Fruit fly (Drosophila melanogaster) whole organism, embryonic: ENCODE data around the gene Psf2.

Source experiments
- B-H2 ChIP-seq: fragments of 200-800 bp; sonication (Bioruptor generic); optimal IDR thresholded peaks from 2 replicates; lab custom pipeline; 2018; ENCODE audit warnings: missing biosample characterization, mild to moderate bottlenecking, missing genetic modification characterization
- CG10979 ChIP-seq: fragments of 200-800 bp; sonication (Bioruptor generic); optimal IDR thresholded peaks from 2 replicates; lab custom pipeline; 2018; ENCODE audit warnings: missing biosample characterization, mild to moderate bottlenecking, missing genetic modification characterization, moderate library complexity
- CG11696 ChIP-seq: fragments of 200-800 bp; sonication (Bioruptor generic); IDR thresholded peaks from 2 replicates; pipeline ENCODE4 v1.3.6; 2022; ENCODE audit warnings: missing biosample characterization, missing genetic modification characterization
- CG13424 ChIP-seq: fragments of 200-800 bp; sonication (Bioruptor generic); optimal IDR thresholded peaks from 2 replicates; lab custom pipeline; 2019; ENCODE audit warnings: missing biosample characterization, mild to moderate bottlenecking, missing genetic modification characterization, moderate library complexity
- CG14014 ChIP-seq: fragments of 200-800 bp; sonication (Bioruptor generic); IDR thresholded peaks from 2 replicates; pipeline ENCODE4 v1.3.6; 2022; ENCODE audit warnings: missing biosample characterization, missing genetic modification characterization
- CG14710 ChIP-seq: fragments of 200-800 bp; sonication (Bioruptor generic); optimal IDR thresholded peaks from 3 replicates; lab custom pipeline; 2019; ENCODE audit warnings: missing biosample characterization, mild to moderate bottlenecking, missing genetic modification characterization, moderate library complexity
- CG14965 ChIP-seq: fragments of 200-800 bp; sonication (Bioruptor generic); optimal IDR thresholded peaks from 2 replicates; lab custom pipeline; 2016; ENCODE audit warnings: missing biosample characterization, missing genetic modification characterization, borderline replicate concordance
- CG17612 ChIP-seq: fragments of 200-800 bp; sonication (Bioruptor generic); IDR thresholded peaks from 2 replicates; pipeline ENCODE4 v1.3.6; 2022; ENCODE audit warnings: missing biosample characterization, missing genetic modification characterization
- CG1792 ChIP-seq: fragments of 200-800 bp; sonication (Bioruptor generic); optimal IDR thresholded peaks from 2 replicates; lab custom pipeline; 2016; ENCODE audit warnings: missing biosample characterization, missing genetic modification characterization
- CG2889 ChIP-seq: fragments of 200-800 bp; sonication (Bioruptor generic); IDR thresholded peaks from 3 replicates; pipeline ENCODE4 v1.3.6; 2022; ENCODE audit warnings: missing biosample characterization, missing genetic modification characterization
- CG30403 ChIP-seq: fragments of 200-800 bp; sonication (Bioruptor generic); optimal IDR thresholded peaks from 3 replicates; lab custom pipeline; 2016; ENCODE audit warnings: missing biosample characterization, missing genetic modification characterization
- CG3163 ChIP-seq: fragments of 200-800 bp; sonication (Bioruptor generic); optimal IDR thresholded peaks from 3 replicates; lab custom pipeline; 2016; ENCODE audit warnings: missing biosample characterization, missing genetic modification characterization
- CG5180 ChIP-seq: fragments of 200-800 bp; sonication (Bioruptor generic); optimal IDR thresholded peaks from 3 replicates; lab custom pipeline; 2017; ENCODE audit warnings: missing biosample characterization, missing genetic modification characterization, mild to moderate bottlenecking, moderate library complexity, missing genetic modification reagents
- CG6254 ChIP-seq: fragments of 200-800 bp; sonication (Bioruptor generic); optimal IDR thresholded peaks from 3 replicates; lab custom pipeline; 2017; ENCODE audit warnings: mild to moderate bottlenecking, missing biosample characterization, missing genetic modification reagents, missing genetic modification characterization
- CG6791 ChIP-seq: fragments of 200-800 bp; sonication (Bioruptor generic); IDR thresholded peaks from 3 replicates; pipeline ENCODE4 v1.3.6; 2022; ENCODE audit warnings: missing biosample characterization, missing genetic modification characterization; ENCODE audit not compliant: partially characterized antibody
- CG7357 ChIP-seq: fragments of 200-800 bp; sonication (Bioruptor generic); IDR thresholded peaks from 3 replicates; pipeline ENCODE4 v1.3.6; 2022; ENCODE audit warnings: missing biosample characterization, missing genetic modification characterization
- CG7556 ChIP-seq: fragments of 200-800 bp; sonication (Bioruptor generic); optimal IDR thresholded peaks from 2 replicates; lab custom pipeline; 2017; ENCODE audit warnings: missing biosample characterization, mild to moderate bottlenecking, missing genetic modification characterization
- CG7745 ChIP-seq: fragments of 200-800 bp; sonication (Bioruptor generic); optimal IDR thresholded peaks from 2 replicates; lab custom pipeline; 2018; ENCODE audit warnings: missing biosample characterization, mild to moderate bottlenecking, missing genetic modification characterization, moderate library complexity
- CG8359 ChIP-seq: fragments of 200-800 bp; sonication (Bioruptor generic); optimal IDR thresholded peaks from 2 replicates; lab custom pipeline; 2017; ENCODE audit warnings: missing biosample characterization, mild to moderate bottlenecking, missing genetic modification characterization, borderline replicate concordance
- CTCF ChIP-seq: fragments of 200-800 bp; sonication (Bioruptor generic); optimal IDR thresholded peaks from 2 replicates; lab custom pipeline; 2017; ENCODE audit warnings: missing biosample characterization, mild to moderate bottlenecking, missing genetic modification characterization, moderate library complexity
- Camta ChIP-seq: fragments of 200-800 bp; sonication (Bioruptor generic); optimal IDR thresholded peaks from 2 replicates; lab custom pipeline; 2016; ENCODE audit warnings: missing biosample characterization, missing genetic modification characterization
- Deaf1 ChIP-seq: fragments of 200-800 bp; optimal IDR thresholded peaks from 3 replicates; lab custom pipeline; 2019; ENCODE audit warnings: missing biosample characterization, mild to moderate bottlenecking, missing genetic modification characterization, moderate library complexity
- Dek ChIP-seq: fragments of 200-800 bp; sonication (Bioruptor generic); optimal IDR thresholded peaks from 3 replicates; lab custom pipeline; 2019; ENCODE audit warnings: missing biosample characterization, mild to moderate bottlenecking, missing genetic modification characterization, moderate library complexity
- HLH4C ChIP-seq: fragments of 200-800 bp; sonication (Bioruptor generic); IDR thresholded peaks from 3 replicates; pipeline ENCODE4 v1.3.6; 2022; ENCODE audit warnings: missing biosample characterization, missing genetic modification characterization; ENCODE audit not compliant: partially characterized antibody
- HLHmδ ChIP-seq: fragments of 200-800 bp; sonication (Bioruptor generic); optimal IDR thresholded peaks from 2 replicates; lab custom pipeline; 2018; ENCODE audit warnings: missing biosample characterization, mild to moderate bottlenecking, missing genetic modification characterization, moderate library complexity
- Hr78 ChIP-seq, 2 experiments: fragments of 200-800 bp in 1 of 2; fragments of >200 bp in 1 of 2; sonication (Bioruptor generic) in 1 of 2; optimal IDR thresholded peaks; 2 replicates each; lab custom pipeline; 2017 to 2019; ENCODE audit warnings: missing biosample characterization in 2 of 2, missing genetic modification characterization in 2 of 2, mild to moderate bottlenecking in 1 of 2, moderate library complexity in 1 of 2
- Med ChIP-seq: fragments of 200-800 bp; sonication (Bioruptor generic); peaks from one replicate; lab custom pipeline; 2016; ENCODE audit warnings: missing biosample characterization, missing genetic modification characterization, mild to moderate bottlenecking, inconsistent platforms, moderate library complexity
- NFAT ChIP-seq: fragments of 200-800 bp; sonication (Bioruptor generic); IDR thresholded peaks from 2 replicates; pipeline ENCODE4 v1.3.6; 2022; ENCODE audit warnings: missing biosample characterization, missing genetic modification characterization
- NK7.1 ChIP-seq: fragments of 200-800 bp; sonication (Bioruptor generic); optimal IDR thresholded peaks from 3 replicates; lab custom pipeline; 2016; ENCODE audit warnings: missing biosample characterization, missing genetic modification characterization
- Oaz ChIP-seq: fragments of 200-800 bp; sonication (Bioruptor generic); IDR thresholded peaks from 2 replicates; pipeline ENCODE4 v1.3.6; 2022; ENCODE audit warnings: missing biosample characterization, missing genetic modification characterization
- Six4 ChIP-seq: fragments of 200-800 bp; sonication (Bioruptor generic); optimal IDR thresholded peaks from 2 replicates; lab custom pipeline; 2016; ENCODE audit warnings: missing biosample characterization, missing genetic modification characterization
- Stat92E ChIP-seq, 3 experiments: fragments of >200 bp in 2 of 3; fragments of 200-800 bp in 1 of 3; sonication (Bioruptor generic) in 1 of 3; optimal IDR thresholded peaks; 2 replicates each; lab custom pipeline; 2017 to 2019; ENCODE audit warnings: missing biosample characterization in 3 of 3, missing genetic modification characterization in 3 of 3, mild to moderate bottlenecking in 1 of 3, moderate library complexity in 1 of 3
- Xbp1 ChIP-seq: fragments of 200-800 bp; sonication (Bioruptor generic); optimal IDR thresholded peaks from 3 replicates; lab custom pipeline; 2016; ENCODE audit warnings: missing biosample characterization, mild to moderate bottlenecking, missing genetic modification characterization
- amos ChIP-seq: fragments of 200-800 bp; sonication (Bioruptor generic); IDR thresholded peaks from 2 replicates; pipeline ENCODE4 v1.3.6; 2022; ENCODE audit warnings: missing biosample characterization, missing genetic modification characterization; ENCODE audit not compliant: partially characterized antibody
- chinmo ChIP-seq: fragments of 200-800 bp; sonication (Bioruptor generic); IDR thresholded peaks from 4 replicates; pipeline ENCODE4 v1.3.6; 2022; ENCODE audit warnings: missing biosample characterization, missing genetic modification characterization; ENCODE audit not compliant: partially characterized antibody
- ci ChIP-seq: fragments of 200-800 bp; sonication (Bioruptor generic); IDR thresholded peaks from 3 replicates; pipeline ENCODE4 v1.3.6; 2022; ENCODE audit warnings: missing biosample characterization, missing genetic modification characterization
- dmrt11E ChIP-seq: fragments of 200-800 bp; sonication (Bioruptor generic); optimal IDR thresholded peaks from 3 replicates; lab custom pipeline; 2018; ENCODE audit warnings: missing biosample characterization, mild to moderate bottlenecking, missing genetic modification characterization, moderate library complexity
- dmrt99B ChIP-seq: fragments of 200-800 bp; sonication (Bioruptor generic); optimal IDR thresholded peaks from 2 replicates; lab custom pipeline; 2018; ENCODE audit warnings: missing biosample characterization, mild to moderate bottlenecking, missing genetic modification characterization, moderate library complexity
- gcm2 ChIP-seq: fragments of 200-800 bp; sonication (Bioruptor generic); optimal IDR thresholded peaks from 2 replicates; lab custom pipeline; 2016; ENCODE audit warnings: missing biosample characterization, missing genetic modification characterization
- grau ChIP-seq: fragments of 200-800 bp; optimal IDR thresholded peaks from 3 replicates; lab custom pipeline; 2019; ENCODE audit warnings: missing biosample characterization, mild to moderate bottlenecking, missing genetic modification characterization, moderate library complexity
- ham ChIP-seq: fragments of 200-800 bp; sonication (Bioruptor generic); IDR thresholded peaks from 2 replicates; pipeline ENCODE4 v1.3.6; 2022; ENCODE audit warnings: missing biosample characterization, missing genetic modification characterization
- kah ChIP-seq: fragments of 200-800 bp; sonication (Bioruptor generic); optimal IDR thresholded peaks from 2 replicates; lab custom pipeline; 2018; ENCODE audit warnings: missing biosample characterization, mild to moderate bottlenecking, missing genetic modification characterization
- oc ChIP-seq: fragments of 200-800 bp; sonication (Bioruptor generic); optimal IDR thresholded peaks from 2 replicates; lab custom pipeline; 2018; ENCODE audit warnings: missing biosample characterization, mild to moderate bottlenecking, missing genetic modification characterization, moderate library complexity
- org-1 ChIP-seq: fragments of 200-800 bp; sonication (Bioruptor generic); optimal IDR thresholded peaks from 2 replicates; lab custom pipeline; 2017; ENCODE audit warnings: missing biosample characterization, missing genetic modification characterization
- sens ChIP-seq: fragments of 200-800 bp; sonication (Bioruptor generic); peaks from one replicate; lab custom pipeline; 2016; ENCODE audit warnings: missing biosample characterization, missing genetic modification characterization
- toy ChIP-seq: fragments of 200-800 bp; sonication (Bioruptor generic); IDR thresholded peaks from 2 replicates; pipeline ENCODE4 v1.3.6; 2022; ENCODE audit warnings: missing biosample characterization, missing genetic modification characterization
- twi ChIP-seq: fragments of 200-800 bp; optimal IDR thresholded peaks from 2 replicates; lab custom pipeline; 2019; ENCODE audit warnings: missing biosample characterization, mild to moderate bottlenecking, missing genetic modification characterization, moderate library complexity
- vnd ChIP-seq: fragments of 200-800 bp; sonication (Bioruptor generic); IDR thresholded peaks from 3 replicates; pipeline ENCODE4 v1.3.6; 2022; ENCODE audit warnings: missing biosample characterization, missing genetic modification characterization; ENCODE audit not compliant: partially characterized antibody
- vvl ChIP-seq: fragments of 200-800 bp; sonication (Bioruptor generic); IDR thresholded peaks from 2 replicates; pipeline ENCODE4 v1.3.6; 2022; ENCODE audit warnings: missing biosample characterization, missing genetic modification characterization
- yki ChIP-seq: fragments of >200 bp; optimal IDR thresholded peaks from 3 replicates; lab custom pipeline; 2018
- zfh1 ChIP-seq: fragments of 200-800 bp; sonication (Bioruptor generic); IDR thresholded peaks from 3 replicates; pipeline ENCODE4 v1.3.6; 2022; ENCODE audit warnings: missing biosample characterization, missing genetic modification characterization

Psf2 gene

dm6 chr2L:4365792-4366326 is 21.3 kb downstream of the Psf2 start (continued):
- no peak for TF ChIP-seq dmrt99B (tag; lab: Kevin White, UChicago)
- no peak for TF ChIP-seq Oaz (GFP tag; lab: Robert Waterston, UW)
- TF ChIP-seq CG2889 (GFP tag; lab: Robert Waterston, UW) = no peak
- 0 out of 2 replicates have a peak, but pooled peaks have one; percentile 29 for TF ChIP-seq CG17612 (GFP tag; lab: Robert Waterston, UW)
- TF ChIP-seq yki (lab: Kevin White, UChicago) = no peak
- no peak for TF ChIP-seq kah (GFP tag; lab: Kevin White, UChicago)
- no peak for TF ChIP-seq CG3163 (GFP tag; lab: Kevin White, UChicago)
- no peak for TF ChIP-seq Xbp1 (GFP tag; lab: Kevin White, UChicago)
- no peak for TF ChIP-seq CG30403
- no peak for TF ChIP-seq CG14965 (GFP tag; lab: Kevin White, UChicago)
- TF ChIP-seq ham = no peak
- TF ChIP-seq vvl (GFP tag; lab: Robert Waterston, UW) = peak; percentile 52; the same call in 1 of the 2 replicates
- no peak for TF ChIP-seq HLH4C
- peak; percentile 73 for TF ChIP-seq sens
- TF ChIP-seq CG7357 (GFP tag; lab: Robert Waterston, UW) = no peak
- TF ChIP-seq CG8359 = no peak
- TF ChIP-seq toy (GFP tag; lab: Robert Waterston, UW) = no peak
- TF ChIP-seq CG5180 (GFP tag; lab: Kevin White, UChicago) = no peak
- TF ChIP-seq zfh1 (GFP tag; lab: Robert Waterston, UW) = no peak
- TF ChIP-seq CTCF (GFP tag; lab: Kevin White, UChicago) = no peak
- peak in 1 of 2 experiments; percentile 57 for TF ChIP-seq Hr78 (GFP tag; optimal IDR thresholded peaks at IDR 0.05; lab: Kevin White, UChicago)
- no peak for TF ChIP-seq Dek (tag; lab: Kevin White, UChicago)
- 0 out of 4 replicates have a peak, but pooled peaks have one; percentile 59 for TF ChIP-seq chinmo (GFP tag; lab: Robert Waterston, UW)

DNA sequence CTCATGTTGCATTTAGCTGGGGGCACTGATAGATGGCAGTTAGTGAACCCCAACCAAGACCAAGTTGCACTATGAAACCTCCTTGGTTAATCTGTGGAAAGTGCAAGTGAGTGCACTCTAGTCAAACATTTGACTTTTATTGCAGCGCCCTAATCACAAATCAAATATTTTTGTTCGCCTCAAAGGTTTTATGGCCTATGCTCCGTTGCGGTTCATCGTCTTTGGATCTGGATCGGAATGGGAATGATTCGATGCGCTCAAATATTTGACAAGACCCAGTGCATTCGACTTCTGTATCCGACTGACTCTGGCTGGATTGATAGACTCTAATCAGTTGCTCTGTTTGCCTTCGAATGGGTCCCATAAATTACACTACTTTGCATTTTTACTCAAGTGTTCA is 22.2 kb downstream of the Psf2 start:
- TF ChIP-seq oc (tag; lab: Kevin White, UChicago) = peak; percentile 15
- no peak for TF ChIP-seq Deaf1 (tag; lab: Kevin White, UChicago)
- peak; percentile 14 for TF ChIP-seq CG10979 (tag; lab: Kevin White, UChicago)
- TF ChIP-seq Six4 (GFP tag; lab: Kevin White, UChicago) = no peak
- TF ChIP-seq gcm2 = no peak
- no peak for TF ChIP-seq ci
- TF ChIP-seq CG13424 (tag; lab: Kevin White, UChicago) = no peak
- no peak for TF ChIP-seq B-H2 (GFP tag; lab: Kevin White, UChicago)
- peak; percentile 15 for TF ChIP-seq org-1 (GFP tag; lab: Kevin White, UChicago)
- TF ChIP-seq CG1792 = no peak
- TF ChIP-seq CG7745 (tag; lab: Kevin White, UChicago) = peak; percentile 18
- TF ChIP-seq Stat92E (GFP tag; optimal IDR thresholded peaks at IDR 0.05; lab: Kevin White, UChicago) = no peak
- TF ChIP-seq amos (GFP tag; lab: Robert Waterston, UW) = no peak
- TF ChIP-seq CG7556 (GFP tag; lab: Kevin White, UChicago) = no peak
- TF ChIP-seq twi (tag; lab: Kevin White, UChicago) = no peak
- TF ChIP-seq HLHmδ (GFP tag; lab: Kevin White, UChicago) = peak; percentile 40
- no peak for TF ChIP-seq grau
- TF ChIP-seq CG6254 (GFP tag; lab: Kevin White, UChicago) = no peak
- TF ChIP-seq NFAT = no peak
- TF ChIP-seq Camta (GFP tag; lab: Kevin White, UChicago) = no peak
- TF ChIP-seq CG11696 (GFP tag; lab: Robert Waterston, UW) = no peak
- no peak for TF ChIP-seq CG14014 (GFP tag; lab: Robert Waterston, UW)
- peak; percentile 8 for TF ChIP-seq CG14710 (tag; lab: Kevin White, UChicago)
- no peak for TF ChIP-seq Dek (tag; lab: Kevin White, UChicago)
- TF ChIP-seq Med (GFP tag; lab: Kevin White, UChicago) = peak; percentile 5
- no peak for TF ChIP-seq vnd (GFP tag; lab: Robert Waterston, UW)
- TF ChIP-seq dmrt11E (tag; lab: Kevin White, UChicago) = peak; percentile 23
- TF ChIP-seq CG6791 (GFP tag; lab: Robert Waterston, UW) = no peak
- TF ChIP-seq NK7.1 (GFP tag; lab: Kevin White, UChicago) = no peak
